Worm (Caenorhabditis elegans): Measurements from ENCODE around the gene C25A8.5.

ce11 chrIV:6978625-6979024 is 20.7 kb upstream of the C25A8.5 start:
- TF ChIP-seq aly-2 (tag; optimal IDR thresholded peaks at IDR 0.05) (no peak), nhr-12 (tag; optimal IDR thresholded peaks at IDR 0.05) (no peak), ama-1 (optimal IDR thresholded peaks at IDR 0.05) (no peak), nhr-11 (tag; optimal IDR thresholded peaks at IDR 0.05) (no peak), ztf-11 (tag; optimal IDR thresholded peaks at IDR 0.05) (no peak)

Measured in whole organism, L2 larva.